Worm (Caenorhabditis elegans) whole organism, midembryonic: Measurements from ENCODE around the gene EEED8.13.

Experiments used
- T22C8.4 ChIP-seq: fragments of 200-800 bp; sonication (Bioruptor generic); IDR thresholded peaks from 2 replicates; pipeline ENCODE4 v1.3.6; 2022; ENCODE audit warnings: missing genetic modification characterization, missing compliant biosample characterization
- cog-1 ChIP-seq: sonication (generic microtip); optimal IDR thresholded peaks from 2 replicates; lab custom pipeline; 2016; ENCODE audit warnings: missing genetic modification characterization, missing compliant biosample characterization
- flt-1 ChIP-seq: fragments of 200-800 bp; sonication (Bioruptor generic); IDR thresholded peaks from 2 replicates; pipeline ENCODE4 v1.3.6; 2022; ENCODE audit warnings: missing genetic modification characterization, missing compliant biosample characterization
- klf-2 ChIP-seq: fragments of 200-800 bp; sonication (Bioruptor generic); conservative IDR thresholded peaks from 2 replicates; pipeline ENCODE4 v1.3.6; 2022; ENCODE audit warnings: missing genetic modification reagents, missing genetic modification characterization, missing compliant biosample characterization
- med-1 ChIP-seq: sonication (generic microtip); optimal IDR thresholded peaks from 2 replicates; lab custom pipeline; 2017; ENCODE audit warnings: missing genetic modification characterization, mild to moderate bottlenecking, missing compliant biosample characterization, antibody characterized with exemption, missing genetic modification reagents; ENCODE audit not compliant: insufficient read depth
- ztf-23 ChIP-seq: fragments of 200-800 bp; sonication (Bioruptor generic); IDR thresholded peaks from 2 replicates; pipeline ENCODE4 v1.3.6; 2022; ENCODE audit warnings: missing genetic modification reagents, missing genetic modification characterization, missing compliant biosample characterization

DNA sequence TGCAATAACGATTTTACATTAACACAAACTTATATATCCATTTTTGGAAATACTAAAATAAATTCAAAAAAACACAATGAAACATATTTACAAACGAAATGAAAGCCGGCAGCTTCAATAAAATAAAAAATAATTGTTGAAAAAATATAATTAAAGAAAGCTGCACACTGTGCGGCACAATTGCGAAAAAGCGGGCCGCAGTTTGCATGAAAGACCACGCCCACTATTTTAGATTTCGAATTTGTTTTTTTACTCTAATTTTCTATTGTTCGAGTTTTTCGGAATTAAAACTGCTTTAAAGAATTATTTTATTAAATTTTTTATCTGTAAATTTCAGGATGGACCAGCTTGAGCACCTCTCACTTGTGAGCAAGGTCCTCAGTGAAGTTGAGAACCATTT, 13.2 kb downstream of the EEED8.13 start, which contains the start of gene mog-5:
- TF ChIP-seq T22C8.4 (GFP tag; lab: Robert Waterston, UW) (no peak), ztf-23 (GFP tag; lab: Robert Waterston, UW) (peak; percentile 68; the same call in 1 of the 2 replicates), med-1 (GFP tag; lab: Kevin White, UChicago) (peak; percentile 64), cog-1 (tag; lab: Kevin White, UChicago) (peak; percentile 8), flt-1 (0 out of 2 replicates have a peak, but pooled peaks have one; percentile 29), klf-2 (GFP tag; lab: Robert Waterston, UW) (no peak; the same call in 1 of the 2 replicates)
